Worm (Caenorhabditis elegans) whole organism, L3 larva: Measurements from ENCODE around the gene attf-5.

ENCODE experiments used
- R02D3.7 ChIP-seq: fragments of 150-350 bp; optimal IDR thresholded peaks from 2 replicates; lab custom pipeline; 2014; ENCODE audit warnings: missing biosample characterization, missing genetic modification characterization
- ZK546.5 ChIP-seq: sonication (generic microtip); optimal IDR thresholded peaks from 2 replicates; lab custom pipeline; 2017; ENCODE audit warnings: missing biosample characterization, missing genetic modification characterization
- aly-2 ChIP-seq: fragments of 150-350 bp; optimal IDR thresholded peaks from 2 replicates; lab custom pipeline; 2014; ENCODE audit warnings: missing biosample characterization, missing genetic modification characterization
- ama-1 ChIP-seq: fragments of 150-350 bp; optimal IDR thresholded peaks from 2 replicates; lab custom pipeline; 2018
- ceh-16 ChIP-seq: sonication (generic microtip); optimal IDR thresholded peaks from 2 replicates; lab custom pipeline; 2017; ENCODE audit warnings: missing biosample characterization, missing genetic modification characterization
- ceh-28 ChIP-seq: fragments of 150-350 bp; optimal IDR thresholded peaks from 2 replicates; lab custom pipeline; 2014; ENCODE audit warnings: missing biosample characterization, missing genetic modification reagents, missing genetic modification characterization
- ceh-82 ChIP-seq: fragments of 150-350 bp; optimal IDR thresholded peaks from 2 replicates; lab custom pipeline; 2014; ENCODE audit warnings: missing biosample characterization, missing genetic modification characterization
- ceh-9 ChIP-seq: sonication (generic microtip); optimal IDR thresholded peaks from 2 replicates; lab custom pipeline; 2018; ENCODE audit warnings: missing biosample characterization, missing genetic modification characterization
- daf-12 ChIP-seq: fragments of 150-350 bp; optimal IDR thresholded peaks from 2 replicates; lab custom pipeline; 2014; ENCODE audit warnings: missing biosample characterization, missing genetic modification reagents, missing genetic modification characterization
- egl-27 ChIP-seq: sonication (generic microtip); optimal IDR thresholded peaks from 4 replicates; lab custom pipeline; 2017; ENCODE audit warnings: missing biosample characterization, missing genetic modification reagents, missing genetic modification characterization
- egl-5 ChIP-seq: fragments of 150-350 bp; optimal IDR thresholded peaks from 2 replicates; lab custom pipeline; 2017; ENCODE audit warnings: missing biosample characterization, missing genetic modification reagents, missing genetic modification characterization, inconsistent platforms
- elt-1 ChIP-seq: fragments of 150-350 bp; optimal IDR thresholded peaks from 2 replicates; lab custom pipeline; 2014; ENCODE audit warnings: missing biosample characterization, missing genetic modification characterization
- elt-2 ChIP-seq: sonication (generic microtip); optimal IDR thresholded peaks from 2 replicates; lab custom pipeline; 2016; ENCODE audit warnings: missing genetic modification reagents, mild to moderate bottlenecking, missing genetic modification characterization, missing compliant biosample characterization
- elt-3 ChIP-seq, 3 experiments: fragments of 150-350 bp in 1 of 3; sonication (generic microtip) in 2 of 3; optimal IDR thresholded peaks; 2 replicates in 2 of 3; 4 replicates in 1 of 3; lab custom pipeline; 2014 to 2017; ENCODE audit warnings: missing biosample characterization in 3 of 3, missing genetic modification characterization in 3 of 3
- eor-1 ChIP-seq, 2 experiments: fragments of 150-350 bp; optimal IDR thresholded peaks; 2 replicates each; lab custom pipeline; 2014 to 2018; ENCODE audit warnings: missing biosample characterization in 2 of 2, missing genetic modification characterization in 2 of 2
- fkh-10 ChIP-seq: sonication (generic microtip); optimal IDR thresholded peaks from 2 replicates; lab custom pipeline; 2017; ENCODE audit warnings: missing biosample characterization, missing genetic modification reagents, missing genetic modification characterization
- fkh-2 ChIP-seq: fragments of 150-350 bp; optimal IDR thresholded peaks from 2 replicates; lab custom pipeline; 2014; ENCODE audit warnings: missing biosample characterization, missing genetic modification reagents, missing genetic modification characterization
- fos-1 ChIP-seq: fragments of 150-350 bp; optimal IDR thresholded peaks from 2 replicates; lab custom pipeline; 2014; ENCODE audit warnings: missing biosample characterization, missing genetic modification characterization
- hmg-11 ChIP-seq: sonication (generic microtip); optimal IDR thresholded peaks from 2 replicates; lab custom pipeline; 2016; ENCODE audit warnings: missing genetic modification characterization, missing compliant biosample characterization
- jun-1 ChIP-seq: fragments of 150-350 bp; optimal IDR thresholded peaks from 2 replicates; lab custom pipeline; 2014; ENCODE audit warnings: missing biosample characterization, missing genetic modification reagents, missing genetic modification characterization
- lin-15B ChIP-seq: fragments of 150-350 bp; optimal IDR thresholded peaks from 2 replicates; lab custom pipeline; 2014; ENCODE audit warnings: missing biosample characterization, missing genetic modification characterization
- lin-39 ChIP-seq: fragments of 150-350 bp; optimal IDR thresholded peaks from 2 replicates; lab custom pipeline; 2018; ENCODE audit warnings: missing biosample characterization, missing genetic modification reagents, missing genetic modification characterization
- lsy-12 ChIP-seq: sonication (generic microtip); optimal IDR thresholded peaks from 2 replicates; lab custom pipeline; 2016; ENCODE audit warnings: mild to moderate bottlenecking, missing genetic modification characterization, missing compliant biosample characterization
- mdl-1 ChIP-seq: fragments of 150-350 bp; optimal IDR thresholded peaks from 2 replicates; lab custom pipeline; 2014; ENCODE audit warnings: missing biosample characterization, missing genetic modification characterization
- mml-1 ChIP-seq: fragments of 150-350 bp; sonication (generic microtip); optimal IDR thresholded peaks from 3 replicates; lab custom pipeline; 2014; ENCODE audit warnings: missing biosample characterization, missing genetic modification characterization
- nfya-1 ChIP-seq: sonication (generic microtip); optimal IDR thresholded peaks from 2 replicates; lab custom pipeline; 2017; ENCODE audit warnings: missing genetic modification characterization, mild to moderate bottlenecking, missing compliant biosample characterization, antibody characterized with exemption, moderate library complexity; ENCODE audit not compliant: insufficient read depth
- nhr-11 ChIP-seq: fragments of 150-350 bp; optimal IDR thresholded peaks from 2 replicates; lab custom pipeline; 2014; ENCODE audit warnings: missing biosample characterization, missing genetic modification characterization
- nhr-12 ChIP-seq: fragments of 150-350 bp; optimal IDR thresholded peaks from 2 replicates; lab custom pipeline; 2014; ENCODE audit warnings: missing biosample characterization, missing genetic modification characterization
- nhr-23 ChIP-seq: fragments of 150-350 bp; optimal IDR thresholded peaks from 2 replicates; lab custom pipeline; 2014; ENCODE audit warnings: missing biosample characterization, missing genetic modification reagents, missing genetic modification characterization
- nhr-237 ChIP-seq: fragments of 150-350 bp; optimal IDR thresholded peaks from 2 replicates; lab custom pipeline; 2014; ENCODE audit warnings: missing biosample characterization, missing genetic modification characterization
- nhr-25 ChIP-seq: sonication (generic microtip); optimal IDR thresholded peaks from 2 replicates; lab custom pipeline; 2017; ENCODE audit warnings: missing biosample characterization, missing genetic modification characterization
- nhr-28 ChIP-seq: fragments of 150-350 bp; optimal IDR thresholded peaks from 2 replicates; lab custom pipeline; 2014; ENCODE audit warnings: missing biosample characterization, missing genetic modification characterization
- nhr-43 ChIP-seq: sonication (generic microtip); optimal IDR thresholded peaks from 2 replicates; lab custom pipeline; 2016; ENCODE audit warnings: mild to moderate bottlenecking, missing genetic modification characterization, missing compliant biosample characterization; ENCODE audit not compliant: poor library complexity, severe bottlenecking
- nhr-67 ChIP-seq: fragments of 150-350 bp; optimal IDR thresholded peaks from 2 replicates; lab custom pipeline; 2014; ENCODE audit warnings: missing biosample characterization, missing genetic modification characterization
- nhr-76 ChIP-seq: fragments of 150-350 bp; sonication (generic microtip); optimal IDR thresholded peaks from 5 replicates; lab custom pipeline; 2014; ENCODE audit warnings: missing biosample characterization, missing genetic modification characterization
- nhr-77 ChIP-seq: fragments of 150-350 bp; optimal IDR thresholded peaks from 2 replicates; lab custom pipeline; 2014; ENCODE audit warnings: missing biosample characterization, missing genetic modification characterization
- pha-4 ChIP-seq: fragments of 150-350 bp; optimal IDR thresholded peaks from 2 replicates; lab custom pipeline; 2014; ENCODE audit warnings: missing biosample characterization, missing genetic modification reagents, missing genetic modification characterization
- pqm-1 ChIP-seq: fragments of 150-350 bp; optimal IDR thresholded peaks from 2 replicates; lab custom pipeline; 2017; ENCODE audit warnings: missing biosample characterization, missing genetic modification characterization, inconsistent platforms
- sea-2 ChIP-seq: fragments of 150-350 bp; sonication (generic microtip); optimal IDR thresholded peaks from 4 replicates; lab custom pipeline; 2014; ENCODE audit warnings: missing biosample characterization, missing genetic modification reagents, missing genetic modification characterization
- skn-1 ChIP-seq: fragments of 150-350 bp; optimal IDR thresholded peaks from 2 replicates; lab custom pipeline; 2014; ENCODE audit warnings: missing biosample characterization, missing genetic modification characterization
- snpc-4 ChIP-seq: fragments of 150-350 bp; optimal IDR thresholded peaks from 2 replicates; lab custom pipeline; 2014; ENCODE audit warnings: missing biosample characterization, missing genetic modification characterization
- tbx-2 ChIP-seq: sonication (generic microtip); optimal IDR thresholded peaks from 2 replicates; lab custom pipeline; 2016; ENCODE audit warnings: mild to moderate bottlenecking, missing genetic modification characterization, missing compliant biosample characterization
- unc-39 ChIP-seq: sonication (generic microtip); optimal IDR thresholded peaks from 4 replicates; lab custom pipeline; 2017; ENCODE audit warnings: missing biosample characterization, missing genetic modification characterization
- unc-62 ChIP-seq: fragments of 150-350 bp; sonication (generic microtip); optimal IDR thresholded peaks from 4 replicates; lab custom pipeline; 2014; ENCODE audit warnings: missing biosample characterization, missing genetic modification reagents, missing genetic modification characterization
- zag-1 ChIP-seq: fragments of 150-350 bp; optimal IDR thresholded peaks from 2 replicates; lab custom pipeline; 2014; ENCODE audit warnings: missing biosample characterization, missing genetic modification characterization
- ztf-11 ChIP-seq: fragments of 150-350 bp; optimal IDR thresholded peaks from 2 replicates; lab custom pipeline; 2014; ENCODE audit warnings: missing biosample characterization, missing genetic modification characterization
- ztf-4 ChIP-seq: fragments of 150-350 bp; optimal IDR thresholded peaks from 2 replicates; lab custom pipeline; 2014; ENCODE audit warnings: missing biosample characterization, missing genetic modification characterization

attf-5 gene

ce11 chrX:827502-827901, 39.3 kb downstream of the attf-5 start:
- TF ChIP-seq elt-3 (tag; optimal IDR thresholded peaks at IDR 0.05; lab: Kevin White, UChicago) (no peak), eor-1 (tag; optimal IDR thresholded peaks at IDR 0.05; lab: Kevin White, UChicago) (no peak), jun-1 (tag; lab: Kevin White, UChicago) (peak; percentile 46), aly-2 (tag; lab: Kevin White, UChicago) (no peak), egl-27 (tag; lab: Kevin White, UChicago) (no peak), R02D3.7 (tag; lab: Kevin White, UChicago) (no peak), ztf-11 (no peak), daf-12 (tag; lab: Kevin White, UChicago) (peak; percentile 6), unc-39 (tag; lab: Kevin White, UChicago) (no peak), nhr-237 (tag; lab: Kevin White, UChicago) (no peak), nhr-76 (tag; lab: Kevin White, UChicago) (no peak), mdl-1 (tag; lab: Kevin White, UChicago) (no peak), mml-1 (tag; lab: Kevin White, UChicago) (no peak), elt-2 (peak; percentile 10), nhr-25 (tag; lab: Kevin White, UChicago) (peak; percentile 18), egl-5 (tag; lab: Kevin White, UChicago) (peak; percentile 60), nhr-67 (no peak), pqm-1 (tag; lab: Kevin White, UChicago) (no peak), nhr-12 (tag; lab: Kevin White, UChicago) (no peak), nhr-77 (tag; lab: Kevin White, UChicago) (no peak), fkh-10 (GFP tag; lab: Kevin White, UChicago) (peak; percentile 86), ama-1 (lab: Kevin White, UChicago) (no peak), skn-1 (tag; lab: Kevin White, UChicago) (no peak), nhr-43 (tag; lab: Kevin White, UChicago) (peak; percentile 7), unc-62 (GFP tag; lab: Kevin White, UChicago) (no peak), nfya-1 (peak; percentile 76), pha-4 (tag; lab: Kevin White, UChicago) (peak; percentile 79), lin-39 (peak; percentile 77), ceh-9 (no peak), ztf-4 (tag; lab: Kevin White, UChicago) (no peak), fos-1 (tag; lab: Kevin White, UChicago) (no peak), elt-1 (peak; percentile 14), lin-15B (tag; lab: Kevin White, UChicago) (peak; percentile 43), nhr-23 (tag; lab: Kevin White, UChicago) (peak; percentile 44), fkh-2 (tag; lab: Kevin White, UChicago) (no peak), sea-2 (GFP tag; lab: Kevin White, UChicago) (no peak), ceh-28 (tag; lab: Kevin White, UChicago) (peak; percentile 32), ZK546.5 (tag; lab: Kevin White, UChicago) (no peak), zag-1 (no peak), nhr-11 (tag; lab: Kevin White, UChicago) (peak; percentile 55), ceh-16 (no peak), snpc-4 (peak; percentile 20), nhr-28 (tag; lab: Kevin White, UChicago) (no peak), lsy-12 (tag; lab: Kevin White, UChicago) (peak; percentile 1), tbx-2 (tag; lab: Kevin White, UChicago) (no peak), ceh-82 (tag; lab: Kevin White, UChicago) (no peak), hmg-11 (peak; percentile 92)
